Fruit fly (Drosophila melanogaster) whole organism, wandering third instar larva: Measurements from ENCODE around the gene Art2.

Source experiments
- Abd-B ChIP-seq: fragments of >200 bp; optimal IDR thresholded peaks from 2 replicates; lab custom pipeline; 2017; ENCODE audit warnings: missing biosample characterization, missing genetic modification characterization
- CG9705 ChIP-seq: fragments of 200-800 bp; sonication (Bioruptor generic); optimal IDR thresholded peaks from 2 replicates; lab custom pipeline; 2018; ENCODE audit warnings: missing biosample characterization, mild to moderate bottlenecking, missing genetic modification characterization
- CrebA ChIP-seq: fragments of 200-800 bp; sonication (Bioruptor generic); optimal IDR thresholded peaks from 2 replicates; lab custom pipeline; 2016; ENCODE audit warnings: missing biosample characterization, mild to moderate bottlenecking, missing genetic modification characterization, borderline replicate concordance
- Dfd ChIP-seq: fragments of >200 bp; optimal IDR thresholded peaks from 2 replicates; lab custom pipeline; 2017; ENCODE audit warnings: missing biosample characterization, missing genetic modification characterization
- Dif ChIP-seq: fragments of 200-275, 200-300 bp; sonication (Bioruptor generic); optimal IDR thresholded peaks from 2 replicates; lab custom pipeline; 2018; ENCODE audit warnings: missing biosample characterization, missing genetic modification characterization; ENCODE audit not compliant: partially characterized antibody
- GATAd ChIP-seq: sonication (Bioruptor generic); optimal IDR thresholded peaks from 2 replicates; lab custom pipeline; 2016; ENCODE audit warnings: missing biosample characterization, missing genetic modification characterization
- HLH106 ChIP-seq: fragments of 200-800 bp; optimal IDR thresholded peaks from 3 replicates; lab custom pipeline; 2019; ENCODE audit warnings: missing biosample characterization, mild to moderate bottlenecking, missing genetic modification characterization, moderate library complexity
- Hnf4 ChIP-seq: fragments of 200-800 bp; sonication (Bioruptor generic); optimal IDR thresholded peaks from 2 replicates; lab custom pipeline; 2016; ENCODE audit warnings: missing biosample characterization, mild to moderate bottlenecking, missing genetic modification characterization
- Hr78 ChIP-seq: fragments of >200 bp; optimal IDR thresholded peaks from 2 replicates; lab custom pipeline; 2017; ENCODE audit warnings: missing biosample characterization, missing genetic modification characterization
- Hr83 ChIP-seq: fragments of 200-300 bp; sonication (Bioruptor generic); optimal IDR thresholded peaks from 2 replicates; lab custom pipeline; 2016; ENCODE audit warnings: missing biosample characterization, mild to moderate bottlenecking, missing genetic modification characterization, moderate library complexity; ENCODE audit not compliant: poor library complexity, severe bottlenecking
- Jra ChIP-seq: sonication (Bioruptor generic); optimal IDR thresholded peaks from 2 replicates; lab custom pipeline; 2016; ENCODE audit warnings: missing biosample characterization, missing genetic modification characterization
- Mio ChIP-seq: sonication (Bioruptor generic); optimal IDR thresholded peaks from 2 replicates; lab custom pipeline; 2016; ENCODE audit warnings: missing biosample characterization, missing genetic modification characterization
- Myc ChIP-seq: fragments of >200 bp; optimal IDR thresholded peaks from 2 replicates; lab custom pipeline; 2017
- N ChIP-seq: fragments of >200 bp; optimal IDR thresholded peaks from 2 replicates; lab custom pipeline; 2018; ENCODE audit warnings: missing biosample characterization, missing external identifiers, missing genetic modification characterization
- OdsH ChIP-seq: fragments of 200-800 bp; sonication (Bioruptor generic); optimal IDR thresholded peaks from 2 replicates; lab custom pipeline; 2016; ENCODE audit warnings: missing biosample characterization, mild to moderate bottlenecking, missing genetic modification characterization
- Rel ChIP-seq, 2 experiments: fragments of 200-800 bp; sonication (Bioruptor generic) in 1 of 2; optimal IDR thresholded peaks; 2 replicates in 1 of 2; 3 replicates in 1 of 2; lab custom pipeline; 2016 to 2019; ENCODE audit warnings: mild to moderate bottlenecking in 2 of 2, missing biosample characterization in 2 of 2, missing genetic modification characterization in 2 of 2, moderate library complexity in 1 of 2
- Sp1 ChIP-seq: fragments of 200-800 bp; sonication (Bioruptor generic); optimal IDR thresholded peaks from 3 replicates; lab custom pipeline; 2019; ENCODE audit warnings: missing biosample characterization, mild to moderate bottlenecking, missing genetic modification characterization, moderate library complexity
- Vsx2 ChIP-seq: fragments of 200-300, 225-300 bp; sonication (Bioruptor generic); optimal IDR thresholded peaks from 2 replicates; lab custom pipeline; 2018; ENCODE audit warnings: missing biosample characterization, missing genetic modification characterization; ENCODE audit not compliant: partially characterized antibody
- br ChIP-seq: fragments of 200-800 bp; sonication (Bioruptor generic); optimal IDR thresholded peaks from 2 replicates; lab custom pipeline; 2016; ENCODE audit warnings: missing biosample characterization, missing genetic modification characterization
- brk ChIP-seq: fragments of 200-800 bp; sonication (Bioruptor generic); optimal IDR thresholded peaks from 2 replicates; lab custom pipeline; 2016; ENCODE audit warnings: missing biosample characterization, mild to moderate bottlenecking, missing genetic modification characterization
- dmrt93B ChIP-seq: fragments of 200-800 bp; sonication (Bioruptor generic); optimal IDR thresholded peaks from 2 replicates; lab custom pipeline; 2018; ENCODE audit warnings: missing biosample characterization, mild to moderate bottlenecking, missing genetic modification characterization
- dsf ChIP-seq: sonication (Bioruptor generic); optimal IDR thresholded peaks from 2 replicates; lab custom pipeline; 2016; ENCODE audit warnings: missing biosample characterization, missing genetic modification characterization, borderline replicate concordance
- ey ChIP-seq: fragments of 200-800 bp; sonication (Bioruptor generic); optimal IDR thresholded peaks from 2 replicates; lab custom pipeline; 2016; ENCODE audit warnings: missing biosample characterization, missing genetic modification characterization
- foxo ChIP-seq, 2 experiments: fragments of 200-800 bp; sonication (Bioruptor generic); optimal IDR thresholded peaks; 2 replicates in 1 of 2; 3 replicates in 1 of 2; lab custom pipeline; 2016 to 2017; ENCODE audit warnings: missing biosample characterization in 2 of 2, missing genetic modification characterization in 2 of 2
- fru ChIP-seq: fragments of 200-800 bp; sonication (Bioruptor generic); optimal IDR thresholded peaks from 3 replicates; lab custom pipeline; 2016; ENCODE audit warnings: missing biosample characterization, mild to moderate bottlenecking, missing genetic modification characterization
- h ChIP-seq: fragments of 200-800 bp; sonication (Bioruptor generic); optimal IDR thresholded peaks from 3 replicates; lab custom pipeline; 2016; ENCODE audit warnings: missing biosample characterization, mild to moderate bottlenecking, missing genetic modification characterization
- jim ChIP-seq: fragments of 175-275, 200-325 bp; sonication (Bioruptor generic); optimal IDR thresholded peaks from 2 replicates; lab custom pipeline; 2016; ENCODE audit warnings: missing biosample characterization, mild to moderate bottlenecking, missing genetic modification characterization
- psq ChIP-seq: fragments of 200-800 bp; sonication (Bioruptor generic); optimal IDR thresholded peaks from 3 replicates; lab custom pipeline; 2017; ENCODE audit warnings: missing biosample characterization, mild to moderate bottlenecking, missing genetic modification characterization, moderate library complexity
- rgr ChIP-seq: fragments of 200-800 bp; sonication (Bioruptor generic); optimal IDR thresholded peaks from 3 replicates; lab custom pipeline; 2016; ENCODE audit warnings: missing biosample characterization, mild to moderate bottlenecking, missing genetic modification characterization
- sage ChIP-seq: fragments of 200-800 bp; sonication (Bioruptor generic); optimal IDR thresholded peaks from 2 replicates; lab custom pipeline; 2016; ENCODE audit warnings: missing biosample characterization, mild to moderate bottlenecking, missing genetic modification characterization
- sv ChIP-seq: fragments of 200-800 bp; sonication (Bioruptor generic); optimal IDR thresholded peaks from 3 replicates; lab custom pipeline; 2016; ENCODE audit warnings: missing biosample characterization, missing genetic modification characterization
- tai ChIP-seq: sonication (Bioruptor generic); optimal IDR thresholded peaks from 2 replicates; lab custom pipeline; 2016; ENCODE audit warnings: missing biosample characterization, missing genetic modification characterization
- woc ChIP-seq: sonication (Bioruptor generic); optimal IDR thresholded peaks from 2 replicates; lab custom pipeline; 2016; ENCODE audit warnings: missing biosample characterization, mild to moderate bottlenecking, missing genetic modification characterization

Gene Art2

dm6 chr2L:4282681-4283343, 1.7 kb upstream of the Art2 start, which contains the start of gene tutl (continued):
- TF ChIP-seq psq, result peak; percentile 90
- TF ChIP-seq jim (GFP tag; lab: Kevin White, UChicago), result no peak
- TF ChIP-seq Rel (GFP tag; optimal IDR thresholded peaks at IDR 0.05; lab: Kevin White, UChicago), result peak; percentile 69
- TF ChIP-seq Rel (tag; optimal IDR thresholded peaks at IDR 0.05; lab: Kevin White, UChicago), result peak; percentile 10
- TF ChIP-seq fru (GFP tag; lab: Kevin White, UChicago), result peak; percentile 99
- peak; percentile 87 for TF ChIP-seq sage
- TF ChIP-seq CG9705 (GFP tag; lab: Kevin White, UChicago), result peak; percentile 68
- no peak for TF ChIP-seq Hr78 (GFP tag; lab: Kevin White, UChicago)
- peak; percentile 88 for TF ChIP-seq Sp1 (GFP tag; lab: Kevin White, UChicago)
- peak; percentile 94 for TF ChIP-seq h (GFP tag; lab: Kevin White, UChicago)
- peak; percentile 94 for TF ChIP-seq Dif
- no peak for TF ChIP-seq Myc (lab: Kevin White, UChicago)
- no peak for TF ChIP-seq Dfd
- TF ChIP-seq Hr83 (GFP tag; lab: Kevin White, UChicago), result peak; percentile 51

- TF ChIP-seq Dif (peak; percentile 50), Vsx2 (peak; percentile 57), dmrt93B (no peak)
Observed at dm6 chr2L:4282339-4282680, 1.2 kb upstream of the Art2 start.

dm6 chr2L:4281810-4282209, 686 bp upstream of the Art2 start:
- TF ChIP-seq Hr83 (GFP tag; lab: Kevin White, UChicago) (no peak), Dfd (peak; percentile 54)

- TF ChIP-seq ey (GFP tag; lab: Kevin White, UChicago), result no peak
- no peak for TF ChIP-seq Hr78 (GFP tag; lab: Kevin White, UChicago)
Observed at dm6 chr2L:4257272-4257671, 23.9 kb downstream of the Art2 start, which contains the start of gene CG15425. Gene CG15425 (plus strand): TSS chr2L:4257572.

dm6 chr2L:4254945-4255344, 26.2 kb downstream of the Art2 start:
- TF ChIP-seq Abd-B, result no peak
- no peak for TF ChIP-seq sv (GFP tag; lab: Kevin White, UChicago)
- TF ChIP-seq jim (GFP tag; lab: Kevin White, UChicago), result no peak
- no peak for TF ChIP-seq ey (GFP tag; lab: Kevin White, UChicago)
- no peak for TF ChIP-seq N (GFP tag; lab: Kevin White, UChicago)
- TF ChIP-seq brk (GFP tag; lab: Kevin White, UChicago), result no peak
- no peak for TF ChIP-seq Vsx2
- no peak for TF ChIP-seq Hnf4 (GFP tag; lab: Kevin White, UChicago)
- TF ChIP-seq Myc (lab: Kevin White, UChicago), result no peak
- TF ChIP-seq Jra (GFP tag; lab: Kevin White, UChicago), result no peak
- TF ChIP-seq Mio (GFP tag; lab: Kevin White, UChicago), result no peak
- no peak for TF ChIP-seq woc (GFP tag; lab: Kevin White, UChicago)
- no peak for TF ChIP-seq psq
- TF ChIP-seq OdsH (GFP tag; lab: Kevin White, UChicago), result no peak
- no peak for TF ChIP-seq h (GFP tag; lab: Kevin White, UChicago)
- no peak for TF ChIP-seq CrebA (GFP tag; lab: Kevin White, UChicago)
- TF ChIP-seq br (GFP tag; lab: Kevin White, UChicago), result no peak
- no peak for TF ChIP-seq Dif
- TF ChIP-seq, all 38 proteins: peak for 0

dm6 chr2L:4252832-4253473, 28.2 kb downstream of the Art2 start:
- TF ChIP-seq Mio (GFP tag; lab: Kevin White, UChicago), result no peak
- TF ChIP-seq Hnf4 (GFP tag; lab: Kevin White, UChicago), result no peak
- TF ChIP-seq br (GFP tag; lab: Kevin White, UChicago), result no peak
- no peak for TF ChIP-seq rgr (GFP tag; lab: Kevin White, UChicago)
- no peak for TF ChIP-seq tai
- TF ChIP-seq fru (GFP tag; lab: Kevin White, UChicago), result no peak
- TF ChIP-seq HLH106 (tag; lab: Kevin White, UChicago), result no peak
- TF ChIP-seq N (GFP tag; lab: Kevin White, UChicago), result no peak
- no peak for TF ChIP-seq psq
- no peak for TF ChIP-seq GATAd
- no peak for TF ChIP-seq dsf (GFP tag; lab: Kevin White, UChicago)
- no peak for TF ChIP-seq sv (GFP tag; lab: Kevin White, UChicago)
- no peak for TF ChIP-seq ey (GFP tag; lab: Kevin White, UChicago)
- no peak for TF ChIP-seq woc (GFP tag; lab: Kevin White, UChicago)
- no peak for TF ChIP-seq OdsH (GFP tag; lab: Kevin White, UChicago)
- no peak for TF ChIP-seq sage
- no peak for TF ChIP-seq foxo (GFP tag; optimal IDR thresholded peaks at IDR 0.05; lab: Kevin White, UChicago)
